Worm (Caenorhabditis elegans): Measurements from ENCODE around the gene him-4.

The him-4 gene

ce11 chrX:9717265-9717664 lies at the start of gene him-4:
Gene him-4 (plus strand): TSS chrX:9717565.
- TF ChIP-seq ztf-11 (tag; optimal IDR thresholded peaks at IDR 0.05), result no peak
- no peak for TF ChIP-seq nhr-23 (tag; optimal IDR thresholded peaks at IDR 0.05)
- TF ChIP-seq nhr-77 (tag; optimal IDR thresholded peaks at IDR 0.05), result no peak
- TF ChIP-seq egl-5 (tag; optimal IDR thresholded peaks at IDR 0.05), result no peak
- TF ChIP-seq daf-12 (tag; optimal IDR thresholded peaks at IDR 0.05), result no peak
- no peak for TF ChIP-seq jun-1 (tag; optimal IDR thresholded peaks at IDR 0.05)
- no peak for TF ChIP-seq fos-1 (tag; optimal IDR thresholded peaks at IDR 0.05)
- TF ChIP-seq ztf-4 (tag; optimal IDR thresholded peaks at IDR 0.05), result no peak
- TF ChIP-seq aly-2 (tag; optimal IDR thresholded peaks at IDR 0.05), result no peak
- no peak for TF ChIP-seq nhr-25 (tag; optimal IDR thresholded peaks at IDR 0.05)
- no peak for TF ChIP-seq zag-1 (tag; optimal IDR thresholded peaks at IDR 0.05)
- no peak for TF ChIP-seq ceh-9 (tag; optimal IDR thresholded peaks at IDR 0.05)
- TF ChIP-seq nhr-43 (tag; optimal IDR thresholded peaks at IDR 0.05; ENCODE audit: poor library complexity, severe bottlenecking), result no peak

- TF ChIP-seq nfya-1 (tag; optimal IDR thresholded peaks at IDR 0.05; ENCODE audit: insufficient read depth) (peak; percentile 61), sea-2 (GFP tag; optimal IDR thresholded peaks at IDR 0.05) (no peak), fkh-2 (tag; optimal IDR thresholded peaks at IDR 0.05) (no peak), elt-2 (tag; optimal IDR thresholded peaks at IDR 0.05) (no peak), R02D3.7 (tag; optimal IDR thresholded peaks at IDR 0.05) (no peak), pha-4 (tag; optimal IDR thresholded peaks at IDR 0.05) (no peak), zag-1 (tag; optimal IDR thresholded peaks at IDR 0.05) (no peak), elt-1 (tag; optimal IDR thresholded peaks at IDR 0.05) (no peak), fos-1 (tag; optimal IDR thresholded peaks at IDR 0.05) (no peak), fkh-10 (GFP tag; optimal IDR thresholded peaks at IDR 0.05) (peak; percentile 61), skn-1 (tag; optimal IDR thresholded peaks at IDR 0.05) (no peak), ztf-4 (tag; optimal IDR thresholded peaks at IDR 0.05) (no peak), ceh-82 (tag; optimal IDR thresholded peaks at IDR 0.05) (no peak), ceh-9 (tag; optimal IDR thresholded peaks at IDR 0.05) (no peak), lin-39 (tag; optimal IDR thresholded peaks at IDR 0.05) (peak; percentile 82), nhr-25 (tag; optimal IDR thresholded peaks at IDR 0.05) (no peak), mdl-1 (tag; optimal IDR thresholded peaks at IDR 0.05) (no peak), nhr-43 (tag; optimal IDR thresholded peaks at IDR 0.05; ENCODE audit: poor library complexity, severe bottlenecking) (no peak), lin-15B (tag; optimal IDR thresholded peaks at IDR 0.05) (no peak), ceh-28 (tag; optimal IDR thresholded peaks at IDR 0.05) (no peak), nhr-67 (tag; optimal IDR thresholded peaks at IDR 0.05) (no peak)
These were observed 48.8 kb upstream of the him-4 start, which contains the start of gene T14B1.1 for ce11 chrX:9668554-9668953. Gene T14B1.1 (minus strand): TSS chrX:9668723.

- no peak for TF ChIP-seq fkh-10 (GFP tag; optimal IDR thresholded peaks at IDR 0.05)
- TF ChIP-seq pha-4 (tag; optimal IDR thresholded peaks at IDR 0.05), result peak; percentile 57
- TF ChIP-seq elt-2 (tag; optimal IDR thresholded peaks at IDR 0.05), result peak; percentile 6
These were observed 44.1 kb upstream of the him-4 start for ce11 chrX:9673228-9673627.

- TF ChIP-seq ama-1 (optimal IDR thresholded peaks at IDR 0.05) (no peak), snpc-4 (tag; optimal IDR thresholded peaks at IDR 0.05) (no peak), nhr-237 (tag; optimal IDR thresholded peaks at IDR 0.05) (no peak), fkh-10 (GFP tag; optimal IDR thresholded peaks at IDR 0.05) (no peak), mml-1 (tag; optimal IDR thresholded peaks at IDR 0.05) (no peak), mdl-1 (tag; optimal IDR thresholded peaks at IDR 0.05) (no peak), daf-12 (tag; optimal IDR thresholded peaks at IDR 0.05) (no peak), R02D3.7 (tag; optimal IDR thresholded peaks at IDR 0.05) (no peak), ceh-28 (tag; optimal IDR thresholded peaks at IDR 0.05) (no peak), fos-1 (tag; optimal IDR thresholded peaks at IDR 0.05) (no peak), nhr-28 (tag; optimal IDR thresholded peaks at IDR 0.05) (no peak), nhr-23 (tag; optimal IDR thresholded peaks at IDR 0.05) (no peak)
These were observed 42.6 kb upstream of the him-4 start, which contains the start of gene C43C3.4 for ce11 chrX:9674799-9675198. Gene C43C3.4 (minus strand): TSS chrX:9674899.

- TF ChIP-seq nhr-43 (tag; optimal IDR thresholded peaks at IDR 0.05; ENCODE audit: poor library complexity, severe bottlenecking) (no peak), elt-2 (tag; optimal IDR thresholded peaks at IDR 0.05) (peak; percentile 10), mdl-1 (tag; optimal IDR thresholded peaks at IDR 0.05) (no peak), pha-4 (tag; optimal IDR thresholded peaks at IDR 0.05) (peak; percentile 24)
These were observed 41.4 kb upstream of the him-4 start for ce11 chrX:9676009-9676408.

Measured in whole organism, L3 larva.